Worm (Caenorhabditis elegans) whole organism, L4/young adult: ENCODE measurements around the gene F35E8.13.

ENCODE experiments used
- W03F9.2 ChIP-seq: fragments of 150-350 bp; optimal IDR thresholded peaks from 2 replicates; lab custom pipeline; 2014; ENCODE audit warnings: missing biosample characterization, missing genetic modification characterization
- dao-5 ChIP-seq: sonication (generic microtip); optimal IDR thresholded peaks from 2 replicates; lab custom pipeline; 2016; ENCODE audit warnings: missing genotype, missing genetic modification characterization, moderate library complexity, missing compliant biosample characterization
- him-1 ChIP-seq: sonication (generic microtip); optimal IDR thresholded peaks from 2 replicates; lab custom pipeline; 2016; ENCODE audit warnings: missing genotype, missing genetic modification reagents, missing genetic modification characterization, missing compliant biosample characterization

F35E8.13 gene

ce11 chrV:15967542-15967941 lies 44.5 kb downstream of the F35E8.13 start, which contains the start of gene sri-1:
sri-1 (minus strand) TSS chrV:15967642.
- TF ChIP-seq him-1 (tag; lab: Kevin White, UChicago) (no peak), dao-5 (tag; lab: Kevin White, UChicago) (no peak), W03F9.2 (tag; lab: Kevin White, UChicago) (no peak)

DNA sequence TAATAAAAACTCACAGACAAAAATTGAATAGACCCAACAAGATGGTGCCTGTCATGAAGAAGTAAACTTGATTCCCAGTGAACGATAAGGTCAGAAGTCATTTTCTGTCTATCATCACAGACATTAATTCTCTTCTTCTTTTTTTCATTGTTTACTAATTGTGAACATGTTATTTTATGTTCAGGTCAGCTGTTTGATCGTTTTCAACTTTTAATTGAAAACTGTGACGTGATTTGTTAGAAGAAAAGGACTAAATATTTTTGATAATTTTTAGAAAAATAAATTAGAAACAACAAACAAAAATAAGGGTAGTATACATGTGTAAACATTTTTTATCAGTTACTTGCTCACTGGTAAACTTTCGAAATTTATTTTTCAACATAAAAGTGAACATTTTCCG lies 46.6 kb downstream of the F35E8.13 start, which contains the start of gene F36G9.7:
TSS of gene F36G9.7 (minus strand) at position 101 of the 400 bp plus-strand sequence.
- TF ChIP-seq him-1 (tag; lab: Kevin White, UChicago) (no peak), W03F9.2 (tag; lab: Kevin White, UChicago) (no peak), dao-5 (tag; lab: Kevin White, UChicago) (no peak)

DNA sequence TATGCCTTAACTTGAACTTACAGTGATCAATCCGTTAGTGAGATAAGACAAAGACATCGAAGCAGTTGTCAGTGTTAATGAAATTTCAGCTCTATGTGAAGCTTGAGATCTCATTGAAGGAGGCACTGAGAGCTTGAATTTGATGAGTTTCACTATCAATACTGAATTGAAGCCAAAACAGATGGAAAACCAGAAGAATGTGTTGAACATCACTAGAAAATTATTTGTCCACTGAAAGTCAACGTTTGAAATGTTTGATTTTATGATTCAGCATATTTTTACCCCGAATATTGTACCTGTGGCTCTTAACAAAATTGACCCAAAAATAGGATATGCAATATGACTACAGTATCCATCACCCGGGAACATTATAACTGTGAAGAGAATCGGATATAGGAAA lies 47.7 kb downstream of the F35E8.13 start:
- no peak for TF ChIP-seq W03F9.2 (tag; lab: Kevin White, UChicago)
- TF ChIP-seq him-1 (tag; lab: Kevin White, UChicago), result no peak
- no peak for TF ChIP-seq dao-5 (tag; lab: Kevin White, UChicago)

DNA sequence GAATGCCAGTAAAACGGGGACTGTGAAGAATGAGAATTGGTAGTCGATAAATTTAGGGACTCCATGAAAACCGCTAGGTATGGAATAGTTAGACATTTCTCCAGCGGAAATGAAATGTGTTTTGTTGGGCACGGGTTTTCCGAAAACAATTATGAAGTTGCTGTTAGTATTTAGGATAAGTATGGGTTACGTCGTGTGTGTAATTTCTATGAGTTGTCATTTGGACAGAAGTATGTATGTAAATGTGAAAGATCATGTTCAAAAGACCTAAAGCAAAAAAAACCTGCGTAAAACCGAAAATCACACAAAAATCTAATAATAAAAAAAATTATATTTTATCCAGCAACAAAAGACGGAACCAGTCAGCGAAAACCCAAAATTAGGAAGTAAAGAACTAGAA lies 49.4 kb downstream of the F35E8.13 start, which contains the start of gene sru-23:
TSS of gene sru-23 (minus strand) at position 101 of the 400 bp plus-strand sequence.
- TF ChIP-seq him-1 (tag; lab: Kevin White, UChicago), result no peak
- TF ChIP-seq W03F9.2 (tag; lab: Kevin White, UChicago), result no peak
- TF ChIP-seq dao-5 (tag; lab: Kevin White, UChicago), result no peak

DNA sequence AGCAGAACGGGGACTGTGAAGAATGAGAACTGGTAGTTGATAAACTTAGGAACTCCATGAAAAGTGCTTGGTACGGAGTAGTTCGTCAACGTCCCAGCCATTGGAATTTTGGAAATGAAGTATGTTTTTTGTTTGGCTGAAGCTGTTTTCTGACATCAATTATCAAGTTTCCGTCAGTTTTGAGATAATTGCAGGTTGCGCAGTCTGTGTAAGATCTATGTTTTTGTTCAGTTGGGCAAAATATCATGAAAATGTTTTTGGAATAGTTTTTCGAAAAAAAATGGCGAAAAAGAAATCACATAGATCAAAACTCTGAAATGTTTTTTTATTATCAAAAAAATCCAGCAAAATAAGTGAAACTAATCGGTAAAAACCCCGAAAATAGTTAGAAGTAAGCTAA lies 51.8 kb downstream of the F35E8.13 start, which contains the start of gene sru-22:
TSS of gene sru-22 (minus strand) at position 101 of the 400 bp plus-strand sequence.
- TF ChIP-seq W03F9.2 (tag; lab: Kevin White, UChicago) (no peak), dao-5 (tag; lab: Kevin White, UChicago) (no peak), him-1 (tag; lab: Kevin White, UChicago) (no peak)
